Fruit fly (Drosophila melanogaster) whole organism, wandering third instar larva: Measurements from ENCODE around the gene cyr.

Source experiments
- CG9705 ChIP-seq: fragments of 200-800 bp; sonication (Bioruptor generic); optimal IDR thresholded peaks from 2 replicates; lab custom pipeline; 2018; ENCODE audit warnings: missing biosample characterization, mild to moderate bottlenecking, missing genetic modification characterization
- Hnf4 ChIP-seq: fragments of 200-800 bp; sonication (Bioruptor generic); optimal IDR thresholded peaks from 2 replicates; lab custom pipeline; 2016; ENCODE audit warnings: missing biosample characterization, mild to moderate bottlenecking, missing genetic modification characterization
- Myc ChIP-seq: fragments of >200 bp; optimal IDR thresholded peaks from 2 replicates; lab custom pipeline; 2017
- dsf ChIP-seq: sonication (Bioruptor generic); optimal IDR thresholded peaks from 2 replicates; lab custom pipeline; 2016; ENCODE audit warnings: missing biosample characterization, missing genetic modification characterization, borderline replicate concordance
- pan ChIP-seq: fragments of >200 bp; optimal IDR thresholded peaks from 2 replicates; lab custom pipeline; 2017
- tai ChIP-seq: sonication (Bioruptor generic); optimal IDR thresholded peaks from 2 replicates; lab custom pipeline; 2016; ENCODE audit warnings: missing biosample characterization, missing genetic modification characterization

cyr gene

dm6 chrX:8075300-8075927 lies 60.1 kb downstream of the cyr start, which contains the start of the genes Upf2 and CG1571:
TSS of gene Upf2 (minus strand) at chrX:8075466.
TSS of gene CG1571 (plus strand) at chrX:8075877.
- TF ChIP-seq pan, result no peak
- TF ChIP-seq dsf, result no peak
- no peak for TF ChIP-seq Myc (lab: Kevin White, UChicago)
- TF ChIP-seq Hnf4 (GFP tag; lab: Kevin White, UChicago), result no peak
- TF ChIP-seq CG9705, result no peak
- TF ChIP-seq tai (GFP tag; lab: Kevin White, UChicago), result no peak
